Worm (Caenorhabditis elegans): Measurements from ENCODE around the gene F49C12.2.

ce11 chrIV:9320023-9320422 is 21.0 kb upstream of the F49C12.2 start:
- TF ChIP-seq ceh-82 (tag; optimal IDR thresholded peaks at IDR 0.05) (no peak), ama-1 (optimal IDR thresholded peaks at IDR 0.05) (no peak), irx-1 (tag; optimal IDR thresholded peaks at IDR 0.05) (no peak), nhr-12 (tag; optimal IDR thresholded peaks at IDR 0.05) (no peak), pqm-1 (tag; optimal IDR thresholded peaks at IDR 0.05) (no peak), rnt-1 (tag; optimal IDR thresholded peaks at IDR 0.05) (no peak), egl-27 (tag; optimal IDR thresholded peaks at IDR 0.05) (no peak), nhr-76 (tag; optimal IDR thresholded peaks at IDR 0.05) (no peak), xbp-1 (tag; optimal IDR thresholded peaks at IDR 0.05) (no peak), aly-2 (tag; optimal IDR thresholded peaks at IDR 0.05) (no peak)

All from whole organism, L1 larva.